Worm (Caenorhabditis elegans) whole organism, L3 larva: ENCODE data around the gene srab-4.

Source experiments
- R02D3.7 ChIP-seq: fragments of 150-350 bp; optimal IDR thresholded peaks from 2 replicates; lab custom pipeline; 2014; ENCODE audit warnings: missing biosample characterization, missing genetic modification characterization
- aly-2 ChIP-seq: fragments of 150-350 bp; optimal IDR thresholded peaks from 2 replicates; lab custom pipeline; 2014; ENCODE audit warnings: missing biosample characterization, missing genetic modification characterization
- ceh-16 ChIP-seq: sonication (generic microtip); optimal IDR thresholded peaks from 2 replicates; lab custom pipeline; 2017; ENCODE audit warnings: missing biosample characterization, missing genetic modification characterization
- ceh-28 ChIP-seq: fragments of 150-350 bp; optimal IDR thresholded peaks from 2 replicates; lab custom pipeline; 2014; ENCODE audit warnings: missing biosample characterization, missing genetic modification reagents, missing genetic modification characterization
- ceh-82 ChIP-seq: fragments of 150-350 bp; optimal IDR thresholded peaks from 2 replicates; lab custom pipeline; 2014; ENCODE audit warnings: missing biosample characterization, missing genetic modification characterization
- ceh-9 ChIP-seq: sonication (generic microtip); optimal IDR thresholded peaks from 2 replicates; lab custom pipeline; 2018; ENCODE audit warnings: missing biosample characterization, missing genetic modification characterization
- daf-12 ChIP-seq: fragments of 150-350 bp; optimal IDR thresholded peaks from 2 replicates; lab custom pipeline; 2014; ENCODE audit warnings: missing biosample characterization, missing genetic modification reagents, missing genetic modification characterization
- egl-27 ChIP-seq: sonication (generic microtip); optimal IDR thresholded peaks from 4 replicates; lab custom pipeline; 2017; ENCODE audit warnings: missing biosample characterization, missing genetic modification reagents, missing genetic modification characterization
- egl-5 ChIP-seq: fragments of 150-350 bp; optimal IDR thresholded peaks from 2 replicates; lab custom pipeline; 2017; ENCODE audit warnings: missing biosample characterization, missing genetic modification reagents, missing genetic modification characterization, inconsistent platforms
- elt-3 ChIP-seq, 3 experiments: fragments of 150-350 bp in 1 of 3; sonication (generic microtip) in 2 of 3; optimal IDR thresholded peaks; 2 replicates in 2 of 3; 4 replicates in 1 of 3; lab custom pipeline; 2014 to 2017; ENCODE audit warnings: missing biosample characterization in 3 of 3, missing genetic modification characterization in 3 of 3
- eor-1 ChIP-seq, 2 experiments: fragments of 150-350 bp; optimal IDR thresholded peaks; 2 replicates each; lab custom pipeline; 2014 to 2018; ENCODE audit warnings: missing biosample characterization in 2 of 2, missing genetic modification characterization in 2 of 2
- fkh-10 ChIP-seq: sonication (generic microtip); optimal IDR thresholded peaks from 2 replicates; lab custom pipeline; 2017; ENCODE audit warnings: missing biosample characterization, missing genetic modification reagents, missing genetic modification characterization
- fkh-2 ChIP-seq: fragments of 150-350 bp; optimal IDR thresholded peaks from 2 replicates; lab custom pipeline; 2014; ENCODE audit warnings: missing biosample characterization, missing genetic modification reagents, missing genetic modification characterization
- fos-1 ChIP-seq: fragments of 150-350 bp; optimal IDR thresholded peaks from 2 replicates; lab custom pipeline; 2014; ENCODE audit warnings: missing biosample characterization, missing genetic modification characterization
- hmg-11 ChIP-seq: sonication (generic microtip); optimal IDR thresholded peaks from 2 replicates; lab custom pipeline; 2016; ENCODE audit warnings: missing genetic modification characterization, missing compliant biosample characterization
- lin-39 ChIP-seq: fragments of 150-350 bp; optimal IDR thresholded peaks from 2 replicates; lab custom pipeline; 2018; ENCODE audit warnings: missing biosample characterization, missing genetic modification reagents, missing genetic modification characterization
- mdl-1 ChIP-seq: fragments of 150-350 bp; optimal IDR thresholded peaks from 2 replicates; lab custom pipeline; 2014; ENCODE audit warnings: missing biosample characterization, missing genetic modification characterization
- mml-1 ChIP-seq: fragments of 150-350 bp; sonication (generic microtip); optimal IDR thresholded peaks from 3 replicates; lab custom pipeline; 2014; ENCODE audit warnings: missing biosample characterization, missing genetic modification characterization
- nhr-11 ChIP-seq: fragments of 150-350 bp; optimal IDR thresholded peaks from 2 replicates; lab custom pipeline; 2014; ENCODE audit warnings: missing biosample characterization, missing genetic modification characterization
- nhr-12 ChIP-seq: fragments of 150-350 bp; optimal IDR thresholded peaks from 2 replicates; lab custom pipeline; 2014; ENCODE audit warnings: missing biosample characterization, missing genetic modification characterization
- nhr-237 ChIP-seq: fragments of 150-350 bp; optimal IDR thresholded peaks from 2 replicates; lab custom pipeline; 2014; ENCODE audit warnings: missing biosample characterization, missing genetic modification characterization
- nhr-28 ChIP-seq: fragments of 150-350 bp; optimal IDR thresholded peaks from 2 replicates; lab custom pipeline; 2014; ENCODE audit warnings: missing biosample characterization, missing genetic modification characterization
- nhr-43 ChIP-seq: sonication (generic microtip); optimal IDR thresholded peaks from 2 replicates; lab custom pipeline; 2016; ENCODE audit warnings: mild to moderate bottlenecking, missing genetic modification characterization, missing compliant biosample characterization; ENCODE audit not compliant: poor library complexity, severe bottlenecking
- nhr-76 ChIP-seq: fragments of 150-350 bp; sonication (generic microtip); optimal IDR thresholded peaks from 5 replicates; lab custom pipeline; 2014; ENCODE audit warnings: missing biosample characterization, missing genetic modification characterization
- nhr-77 ChIP-seq: fragments of 150-350 bp; optimal IDR thresholded peaks from 2 replicates; lab custom pipeline; 2014; ENCODE audit warnings: missing biosample characterization, missing genetic modification characterization
- pha-4 ChIP-seq: fragments of 150-350 bp; optimal IDR thresholded peaks from 2 replicates; lab custom pipeline; 2014; ENCODE audit warnings: missing biosample characterization, missing genetic modification reagents, missing genetic modification characterization
- pqm-1 ChIP-seq: fragments of 150-350 bp; optimal IDR thresholded peaks from 2 replicates; lab custom pipeline; 2017; ENCODE audit warnings: missing biosample characterization, missing genetic modification characterization, inconsistent platforms
- sea-2 ChIP-seq: fragments of 150-350 bp; sonication (generic microtip); optimal IDR thresholded peaks from 4 replicates; lab custom pipeline; 2014; ENCODE audit warnings: missing biosample characterization, missing genetic modification reagents, missing genetic modification characterization
- skn-1 ChIP-seq: fragments of 150-350 bp; optimal IDR thresholded peaks from 2 replicates; lab custom pipeline; 2014; ENCODE audit warnings: missing biosample characterization, missing genetic modification characterization
- snpc-4 ChIP-seq: fragments of 150-350 bp; optimal IDR thresholded peaks from 2 replicates; lab custom pipeline; 2014; ENCODE audit warnings: missing biosample characterization, missing genetic modification characterization
- tbx-2 ChIP-seq: sonication (generic microtip); optimal IDR thresholded peaks from 2 replicates; lab custom pipeline; 2016; ENCODE audit warnings: mild to moderate bottlenecking, missing genetic modification characterization, missing compliant biosample characterization
- unc-39 ChIP-seq: sonication (generic microtip); optimal IDR thresholded peaks from 4 replicates; lab custom pipeline; 2017; ENCODE audit warnings: missing biosample characterization, missing genetic modification characterization
- unc-62 ChIP-seq: fragments of 150-350 bp; sonication (generic microtip); optimal IDR thresholded peaks from 4 replicates; lab custom pipeline; 2014; ENCODE audit warnings: missing biosample characterization, missing genetic modification reagents, missing genetic modification characterization
- ztf-4 ChIP-seq: fragments of 150-350 bp; optimal IDR thresholded peaks from 2 replicates; lab custom pipeline; 2014; ENCODE audit warnings: missing biosample characterization, missing genetic modification characterization

The srab-4 gene

DNA sequence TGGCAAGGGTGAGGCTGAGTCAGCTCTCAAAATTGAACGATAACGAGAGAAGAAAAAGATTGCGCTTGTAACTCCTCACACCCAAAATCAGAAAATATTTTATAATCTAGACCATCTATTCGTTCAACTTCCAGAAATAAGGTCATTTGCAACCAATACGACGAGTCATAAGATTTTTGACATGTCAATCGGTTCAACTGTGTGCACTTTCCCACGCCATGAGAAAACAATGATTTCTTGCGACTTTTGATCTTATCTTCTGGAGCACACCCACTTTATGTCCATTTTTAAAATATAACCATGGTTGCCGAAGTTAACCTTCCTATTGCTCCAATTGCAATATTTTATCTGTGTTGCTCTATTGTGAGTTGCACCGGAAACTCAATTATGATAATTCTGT lies 13.1 kb downstream of the srab-4 start, which contains the start of gene srsx-32:
Gene srsx-32, plus strand, starts transcription at position 301 of the 400 bp plus-strand sequence.
- TF ChIP-seq lin-39 (no peak), hmg-11 (tag; lab: Kevin White, UChicago) (no peak), nhr-237 (tag; lab: Kevin White, UChicago) (no peak), nhr-76 (tag; lab: Kevin White, UChicago) (no peak), R02D3.7 (no peak), ztf-4 (no peak)

- TF ChIP-seq lin-39 (no peak), aly-2 (no peak), fkh-10 (GFP tag; lab: Kevin White, UChicago) (no peak), ceh-16 (no peak), ztf-4 (no peak), mdl-1 (tag; lab: Kevin White, UChicago) (no peak), daf-12 (tag; lab: Kevin White, UChicago) (no peak), fkh-2 (tag; lab: Kevin White, UChicago) (no peak), ceh-9 (tag; lab: Kevin White, UChicago) (no peak), nhr-12 (tag; lab: Kevin White, UChicago) (no peak), skn-1 (tag; lab: Kevin White, UChicago) (no peak), unc-62 (GFP tag; lab: Kevin White, UChicago) (no peak), fos-1 (tag; lab: Kevin White, UChicago) (no peak), elt-3 (tag; optimal IDR thresholded peaks at IDR 0.05; lab: Kevin White, UChicago) (no peak)
Measured at ce11 chrV:7021772-7022171, 17.8 kb downstream of the srab-4 start, which contains the start of gene F20A1.4. Gene F20A1.4 (minus strand): TSS chrV:7021872.

DNA sequence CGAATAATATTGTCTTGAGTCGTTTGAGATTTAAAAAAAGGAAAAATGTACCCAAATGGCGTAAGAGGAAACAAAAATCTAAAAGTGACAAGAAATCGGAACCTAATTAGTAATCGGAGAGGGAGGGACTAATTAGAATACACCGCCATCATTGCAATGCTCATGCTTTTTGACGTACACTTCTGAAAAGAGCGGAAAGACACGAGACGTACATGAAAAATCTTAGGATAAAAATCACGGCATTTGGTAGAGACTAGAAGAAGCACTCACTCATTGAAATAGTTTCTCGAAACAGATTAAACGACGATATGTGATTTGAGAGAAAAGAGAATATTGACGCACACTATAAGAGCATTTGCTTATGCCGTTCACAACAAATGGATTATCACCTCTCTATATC lies 19.0 kb downstream of the srab-4 start:
- TF ChIP-seq egl-27 (tag; lab: Kevin White, UChicago), result no peak
- TF ChIP-seq nhr-237 (tag; lab: Kevin White, UChicago), result no peak
- TF ChIP-seq pha-4, result no peak
- TF ChIP-seq tbx-2 (tag; lab: Kevin White, UChicago), result no peak
- no peak for TF ChIP-seq fos-1 (tag; lab: Kevin White, UChicago)
- TF ChIP-seq nhr-28, result no peak
- TF ChIP-seq ceh-82 (tag; lab: Kevin White, UChicago), result no peak
- no peak for TF ChIP-seq egl-5 (tag; lab: Kevin White, UChicago)
- no peak for TF ChIP-seq fkh-2 (tag; lab: Kevin White, UChicago)
- TF ChIP-seq R02D3.7, result no peak
- no peak for TF ChIP-seq skn-1 (tag; lab: Kevin White, UChicago)
- TF ChIP-seq, all 47 proteins: peak for 0

- TF ChIP-seq aly-2 (no peak), mdl-1 (tag; lab: Kevin White, UChicago) (no peak), eor-1 (tag; optimal IDR thresholded peaks at IDR 0.05; lab: Kevin White, UChicago) (no peak), pha-4 (no peak), ceh-28 (tag; lab: Kevin White, UChicago) (no peak), hmg-11 (tag; lab: Kevin White, UChicago) (no peak), nhr-43 (tag; lab: Kevin White, UChicago) (no peak), snpc-4 (tag; lab: Kevin White, UChicago) (no peak), mml-1 (no peak), pqm-1 (tag; lab: Kevin White, UChicago) (no peak), nhr-11 (tag; lab: Kevin White, UChicago) (no peak), sea-2 (GFP tag; lab: Kevin White, UChicago) (no peak), unc-39 (tag; lab: Kevin White, UChicago) (no peak), nhr-28 (no peak)
- TF ChIP-seq, all 47 proteins: peak for 0
Measured at ce11 chrV:7027055-7027454, 23.1 kb downstream of the srab-4 start, which contains the start of gene F20A1.6. Gene F20A1.6 (minus strand): TSS chrV:7027155.

DNA sequence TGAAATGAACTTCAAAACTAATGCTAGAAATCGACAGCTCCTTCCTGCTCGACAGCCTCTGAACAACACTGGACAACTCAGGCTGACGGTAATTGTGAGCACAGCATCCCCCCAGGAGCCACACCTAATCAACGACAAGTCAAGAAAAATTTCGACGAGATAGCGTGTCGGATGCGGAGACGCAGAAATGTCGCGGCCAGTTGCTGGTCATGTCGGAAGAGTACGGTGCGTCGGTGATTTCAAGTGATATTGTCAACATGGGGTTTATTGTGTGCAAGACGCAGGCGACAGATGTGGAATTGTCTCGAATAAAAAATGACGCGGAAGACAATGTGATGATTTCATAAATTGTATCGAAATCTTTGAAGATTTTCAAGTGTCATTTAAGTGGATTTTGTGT lies 32.5 kb downstream of the srab-4 start, which contains the start of gene twk-11:
Gene twk-11, minus strand, starts transcription at position 101 of the 400 bp plus-strand sequence.
- TF ChIP-seq ceh-82 (tag; lab: Kevin White, UChicago) (no peak), nhr-77 (tag; lab: Kevin White, UChicago) (no peak), pqm-1 (tag; lab: Kevin White, UChicago) (no peak), nhr-11 (tag; lab: Kevin White, UChicago) (no peak), fkh-10 (GFP tag; lab: Kevin White, UChicago) (no peak)
